Worm (Caenorhabditis elegans): ENCODE results near the gene C35D10.17.

Gene C35D10.17

ce11 chrIII:4899728-4900127 is 32.9 kb downstream of the C35D10.17 start:
- TF ChIP-seq hlh-11 (tag; optimal IDR thresholded peaks at IDR 0.05) (peak; percentile 100), madf-5 (GFP tag; IDR thresholded peaks at IDR 0.05) (peak in 1 of 2 experiments; percentile 78; a peak in 1 of 4 replicates), F49E8.2 (tag; optimal IDR thresholded peaks at IDR 0.05; ENCODE audit: borderline replicate concordance) (no peak), ceh-82 (tag; optimal IDR thresholded peaks at IDR 0.05) (peak; percentile 10), mxl-3 (GFP tag; optimal IDR thresholded peaks at IDR 0.05) (peak; percentile 99), D1046.2 (GFP tag; IDR thresholded peaks at IDR 0.05) (peak; percentile 93), nhr-48 (tag; optimal IDR thresholded peaks at IDR 0.05) (peak; percentile 98), unc-130 (GFP tag; optimal IDR thresholded peaks at IDR 0.05) (peak; percentile 79), rbr-2 (tag; optimal IDR thresholded peaks at IDR 0.05) (peak; percentile 99), lir-3 (tag; optimal IDR thresholded peaks at IDR 0.05) (peak; percentile 86), nhr-42 (GFP tag; IDR thresholded peaks at IDR 0.05) (peak; percentile 96), sdz-12 (GFP tag; optimal IDR thresholded peaks at IDR 0.05) (peak; percentile 95), F44E2.7 (GFP tag; IDR thresholded peaks at IDR 0.05) (peak; percentile 84; the same call in 1 of the 2 replicates), ZK546.5 (tag; optimal IDR thresholded peaks at IDR 0.05) (peak in 1 of 2 experiments; percentile 59), mdl-1 (tag; optimal IDR thresholded peaks at IDR 0.05) (peak; percentile 79 to 99), hif-1 (tag; optimal IDR thresholded peaks at IDR 0.05) (peak; percentile 94 to 97), hlh-30 (tag; optimal IDR thresholded peaks at IDR 0.05; ENCODE audit: insufficient read depth) (peak; percentile 100), zfp-3 (GFP tag; conservative IDR thresholded peaks at IDR 0.05) (peak; percentile 96), ztf-11 (tag; optimal IDR thresholded peaks at IDR 0.05) (no peak), dpl-1 (GFP tag; optimal IDR thresholded peaks at IDR 0.05) (peak; percentile 93), ceh-28 (tag; optimal IDR thresholded peaks at IDR 0.05) (peak; percentile 36), skn-1 (tag; optimal IDR thresholded peaks at IDR 0.05) (peak; percentile 64), R02D3.7 (tag; optimal IDR thresholded peaks at IDR 0.05) (no peak), T20F7.1 (GFP tag; optimal IDR thresholded peaks at IDR 0.05) (peak; percentile 95), saeg-2 (GFP tag; IDR thresholded peaks at IDR 0.05) (peak; percentile 100), Y75B8A.6 (GFP tag; IDR thresholded peaks at IDR 0.05) (peak; percentile 95), hmg-1.1 (GFP tag; IDR thresholded peaks at IDR 0.05) (peak; percentile 98), lin-1 (GFP tag; IDR thresholded peaks at IDR 0.05) (peak; percentile 99), dmd-9 (GFP tag; IDR thresholded peaks at IDR 0.05) (peak; percentile 96), arid-1 (GFP tag; conservative IDR thresholded peaks at IDR 0.05) (peak; percentile 95), F10B5.3 (tag; optimal IDR thresholded peaks at IDR 0.05) (peak; percentile 88), zag-1 (tag; optimal IDR thresholded peaks at IDR 0.05) (peak; percentile 62), zip-2 (tag; optimal IDR thresholded peaks at IDR 0.05) (peak; percentile 87), F37D6.2 (tag; optimal IDR thresholded peaks at IDR 0.05) (peak; percentile 97), nhr-237 (tag; optimal IDR thresholded peaks at IDR 0.05) (peak; percentile 77), lsy-2 (tag; optimal IDR thresholded peaks at IDR 0.05) (peak; percentile 93 to 97), T26A8.4 (GFP tag; IDR thresholded peaks at IDR 0.05) (peak; percentile 98), ztf-7 (tag; optimal IDR thresholded peaks at IDR 0.05) (peak; percentile 74), ceh-32 (tag; optimal IDR thresholded peaks at IDR 0.05; ENCODE audit: poor library complexity) (peak; percentile 88), ZK337.2 (GFP tag; IDR thresholded peaks at IDR 0.05) (peak; percentile 81; the same call in 1 of the 2 replicates), spr-3 (GFP tag; optimal IDR thresholded peaks at IDR 0.05) (peak; percentile 93), daf-19 (GFP tag; conservative IDR thresholded peaks at IDR 0.05) (peak; percentile 96), pha-4 (GFP tag; IDR thresholded peaks at IDR 0.05) (peak; percentile 98), pha-4 (tag; optimal IDR thresholded peaks at IDR 0.05) (peak; percentile 55), daf-16 (GFP tag; optimal IDR thresholded peaks at IDR 0.05) (peak; percentile 78 to 97), daf-16 (tag; optimal IDR thresholded peaks at IDR 0.05) (peak; percentile 65), daf-8 (GFP tag; IDR thresholded peaks at IDR 0.05) (peak; percentile 94; the same call in 1 of the 2 replicates), aha-1 (tag) (peak; percentile 100), set-16 (GFP tag; IDR thresholded peaks at IDR 0.05) (peak; percentile 96), nhr-77 (tag; optimal IDR thresholded peaks at IDR 0.05) (peak; percentile 96), ceh-44 (GFP tag; IDR thresholded peaks at IDR 0.05) (peak; percentile 58; the same call in 1 of the 2 replicates)

Data from whole organism, L4 larva.